Worm (Caenorhabditis elegans) whole organism, L2 larva: ENCODE results near the gene nep-12.
A peak's percentile ranks its signal among the peaks of the same experiment; 100 is the strongest.

Source experiments
- C34F6.9 ChIP-seq: fragments of 150-350 bp; optimal IDR thresholded peaks from 2 replicates; lab custom pipeline; 2014; ENCODE audit warnings: missing biosample characterization, missing genetic modification characterization
- F13H6.1 ChIP-seq: sonication (generic microtip); optimal IDR thresholded peaks from 2 replicates; lab custom pipeline; 2016; ENCODE audit warnings: missing genetic modification characterization, missing compliant biosample characterization
- R02D3.7 ChIP-seq: fragments of 150-350 bp; optimal IDR thresholded peaks from 2 replicates; lab custom pipeline; 2014; ENCODE audit warnings: missing biosample characterization, missing genetic modification characterization
- Y55F3AM.14 ChIP-seq: fragments of 200-800 bp; sonication (Bioruptor generic); optimal IDR thresholded peaks from 2 replicates; lab custom pipeline; 2018; ENCODE audit warnings: mild to moderate bottlenecking, missing genetic modification characterization, missing compliant biosample characterization
- alr-1 ChIP-seq: fragments of 150-350 bp; optimal IDR thresholded peaks from 2 replicates; lab custom pipeline; 2014; ENCODE audit warnings: missing biosample characterization, missing genetic modification characterization
- ama-1 ChIP-seq: fragments of 150-350 bp; optimal IDR thresholded peaks from 2 replicates; lab custom pipeline; 2018; ENCODE audit warnings: inconsistent platforms
- blmp-1 ChIP-seq: sonication (generic microtip); optimal IDR thresholded peaks from 2 replicates; lab custom pipeline; 2017; ENCODE audit warnings: missing genetic modification characterization, mild to moderate bottlenecking, missing compliant biosample characterization, antibody characterized with exemption, moderate library complexity; ENCODE audit not compliant: insufficient read depth
- ceh-16 ChIP-seq: fragments of 150-350 bp; optimal IDR thresholded peaks from 2 replicates; lab custom pipeline; 2014; ENCODE audit warnings: missing biosample characterization, missing genetic modification characterization
- crh-2 ChIP-seq: sonication (generic microtip); optimal IDR thresholded peaks from 2 replicates; lab custom pipeline; 2017; ENCODE audit warnings: missing biosample characterization, missing genetic modification characterization
- elt-3 ChIP-seq: sonication (generic microtip); optimal IDR thresholded peaks from 2 replicates; lab custom pipeline; 2017; ENCODE audit warnings: missing biosample characterization, missing genetic modification characterization
- fos-1 ChIP-seq: fragments of 150-350 bp; optimal IDR thresholded peaks from 2 replicates; lab custom pipeline; 2014; ENCODE audit warnings: missing biosample characterization, missing genetic modification characterization
- lin-11 ChIP-seq: fragments of 150-350 bp; sonication (generic microtip); optimal IDR thresholded peaks from 2 replicates; lab custom pipeline; 2014; ENCODE audit warnings: missing biosample characterization, missing genetic modification characterization, inconsistent platforms, mixed read lengths
- lin-13 ChIP-seq: fragments of 150-350 bp; optimal IDR thresholded peaks from 2 replicates; lab custom pipeline; 2014; ENCODE audit warnings: missing biosample characterization, missing genetic modification reagents, missing genetic modification characterization
- lin-39 ChIP-seq: fragments of 150-350 bp; optimal IDR thresholded peaks from 2 replicates; lab custom pipeline; 2014; ENCODE audit warnings: missing biosample characterization, missing genetic modification reagents, missing genetic modification characterization
- lsy-2 ChIP-seq, 2 experiments: fragments of 150-350 bp in 1 of 2; sonication (generic microtip) in 1 of 2; optimal IDR thresholded peaks; 2 replicates each; lab custom pipeline; 2014 to 2017; ENCODE audit warnings: missing biosample characterization in 2 of 2, missing genetic modification characterization in 2 of 2
- mab-5 ChIP-seq: fragments of 150-350 bp; optimal IDR thresholded peaks from 2 replicates; lab custom pipeline; 2014; ENCODE audit warnings: missing biosample characterization, missing genetic modification characterization
- mbf-1 ChIP-seq: sonication (generic microtip); optimal IDR thresholded peaks from 2 replicates; lab custom pipeline; 2017; ENCODE audit warnings: missing biosample characterization, missing genetic modification characterization
- mdl-1 ChIP-seq, 2 experiments: fragments of 150-350 bp in 1 of 2; sonication (generic microtip) in 1 of 2; optimal IDR thresholded peaks; 2 replicates each; lab custom pipeline; 2017; ENCODE audit warnings: missing biosample characterization in 2 of 2, missing genetic modification characterization in 2 of 2
- nhr-10 ChIP-seq: sonication (generic microtip); optimal IDR thresholded peaks from 2 replicates; lab custom pipeline; 2017; ENCODE audit warnings: missing biosample characterization, missing genetic modification characterization
- nhr-129 ChIP-seq: fragments of 150-350 bp; optimal IDR thresholded peaks from 2 replicates; lab custom pipeline; 2014; ENCODE audit warnings: missing biosample characterization, missing genetic modification characterization
- nhr-21 ChIP-seq: fragments of 150-350 bp; optimal IDR thresholded peaks from 2 replicates; lab custom pipeline; 2014; ENCODE audit warnings: missing biosample characterization, missing genetic modification characterization
- nhr-237 ChIP-seq: fragments of 150-350 bp; optimal IDR thresholded peaks from 2 replicates; lab custom pipeline; 2014; ENCODE audit warnings: missing biosample characterization, missing genetic modification characterization
- nhr-25 ChIP-seq: fragments of 150-350 bp; sonication (generic microtip); optimal IDR thresholded peaks from 3 replicates; lab custom pipeline; 2014; ENCODE audit warnings: missing biosample characterization, missing genetic modification characterization
- sem-4 ChIP-seq: fragments of 150-350 bp; optimal IDR thresholded peaks from 2 replicates; lab custom pipeline; 2014; ENCODE audit warnings: missing biosample characterization, missing genetic modification reagents, missing genetic modification characterization
- skn-1 ChIP-seq: sonication (generic microtip); optimal IDR thresholded peaks from 2 replicates; lab custom pipeline; 2017; ENCODE audit warnings: missing biosample characterization, missing genetic modification characterization
- sma-3 ChIP-seq: sonication (generic microtip); optimal IDR thresholded peaks from 2 replicates; lab custom pipeline; 2016; ENCODE audit warnings: missing genetic modification reagents, missing genetic modification characterization, missing compliant biosample characterization
- sma-9 ChIP-seq, 2 experiments: fragments of 150-350 bp in 1 of 2; sonication (generic microtip) in 1 of 2; optimal IDR thresholded peaks; 2 replicates each; lab custom pipeline; 2014 to 2016; ENCODE audit warnings: missing genetic modification characterization in 2 of 2, mild to moderate bottlenecking in 1 of 2, missing biosample characterization in 1 of 2, missing compliant biosample characterization in 1 of 2, missing genetic modification reagents in 1 of 2, moderate library complexity in 1 of 2
- snpc-4 ChIP-seq: fragments of 150-350 bp; optimal IDR thresholded peaks from 2 replicates; lab custom pipeline; 2014; ENCODE audit warnings: missing biosample characterization, missing genetic modification characterization
- unc-55 ChIP-seq: fragments of 150-350 bp; sonication (generic microtip); optimal IDR thresholded peaks from 3 replicates; lab custom pipeline; 2014; ENCODE audit warnings: missing biosample characterization, missing genetic modification reagents, missing genetic modification characterization
- ztf-1 ChIP-seq: fragments of 200-800 bp; sonication (Bioruptor generic); conservative IDR thresholded peaks from 2 replicates; pipeline ENCODE4 v1.3.6; 2022; ENCODE audit warnings: missing genetic modification characterization, missing compliant biosample characterization
- ztf-11 ChIP-seq: sonication (generic microtip); optimal IDR thresholded peaks from 2 replicates; lab custom pipeline; 2017; ENCODE audit warnings: missing biosample characterization, missing genetic modification characterization
- ztf-4 ChIP-seq: fragments of 150-350 bp; optimal IDR thresholded peaks from 2 replicates; lab custom pipeline; 2014; ENCODE audit warnings: missing biosample characterization, missing genetic modification characterization

nep-12 gene

ce11 chrII:4739984-4740462, 44.3 kb downstream of the nep-12 start, which contains the start of gene eas-1 (continued):
- no peak for TF ChIP-seq alr-1 (tag; lab: Kevin White, UChicago)
- TF ChIP-seq, all 48 proteins: peak for 21

DNA sequence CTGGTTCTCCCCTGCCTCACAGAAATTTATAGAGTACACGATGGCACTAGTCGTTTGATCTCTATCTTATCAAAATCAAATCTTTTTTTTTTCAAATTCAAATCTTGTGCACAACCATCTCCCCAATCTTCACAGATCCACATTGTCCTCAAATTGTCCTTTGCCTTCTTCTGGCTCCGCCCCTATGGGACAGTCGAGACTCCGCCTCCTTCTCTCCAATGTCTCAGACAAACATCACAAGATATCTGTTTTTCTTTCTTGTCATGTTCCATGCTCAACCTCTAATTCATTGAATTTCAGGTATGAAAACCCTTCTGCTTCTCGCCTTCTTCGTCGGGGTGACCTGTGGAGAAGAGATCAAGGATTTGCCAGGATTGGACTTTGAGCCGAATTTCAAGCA, 47.0 kb downstream of the nep-12 start, which contains the start of gene ctsa-1.1:
Gene ctsa-1.1 (plus strand): TSS at position 301 of the 400 bp plus-strand sequence.
- TF ChIP-seq lsy-2 (tag; optimal IDR thresholded peaks at IDR 0.05; lab: Kevin White, UChicago) (no peak), alr-1 (tag; lab: Kevin White, UChicago) (no peak), ztf-4 (tag; lab: Kevin White, UChicago) (no peak), ama-1 (lab: Kevin White, UChicago) (no peak), skn-1 (tag; lab: Kevin White, UChicago) (no peak), sem-4 (no peak), ztf-1 (GFP tag; lab: Robert Waterston, UW) (no peak), blmp-1 (tag; lab: Kevin White, UChicago) (no peak), ztf-11 (tag; lab: Kevin White, UChicago) (no peak), Y55F3AM.14 (no peak), lin-39 (tag; lab: Kevin White, UChicago) (no peak), nhr-21 (no peak), lin-11 (tag; lab: Kevin White, UChicago) (no peak), nhr-129 (tag; lab: Kevin White, UChicago) (no peak), mbf-1 (tag; lab: Kevin White, UChicago) (no peak), snpc-4 (tag; lab: Kevin White, UChicago) (no peak), crh-2 (no peak), mab-5 (tag; lab: Kevin White, UChicago) (no peak)

- TF ChIP-seq nhr-129 (tag; lab: Kevin White, UChicago) (no peak), mab-5 (tag; lab: Kevin White, UChicago) (peak; percentile 30), lsy-2 (tag; optimal IDR thresholded peaks at IDR 0.05; lab: Kevin White, UChicago) (peak in 1 of 2 experiments; percentile 33), lin-13 (GFP tag; lab: Kevin White, UChicago) (no peak), sma-9 (GFP tag; optimal IDR thresholded peaks at IDR 0.05; lab: Kevin White, UChicago) (peak; percentile 45), sma-9 (tag; optimal IDR thresholded peaks at IDR 0.05; lab: Kevin White, UChicago) (no peak), ceh-16 (tag; lab: Kevin White, UChicago) (no peak), F13H6.1 (tag; lab: Kevin White, UChicago) (peak; percentile 28), C34F6.9 (tag; lab: Kevin White, UChicago) (peak; percentile 26), unc-55 (no peak)
Observed at ce11 chrII:4736585-4736984, 47.8 kb downstream of the nep-12 start.

ce11 chrII:4734477-4734876, 49.9 kb downstream of the nep-12 start:
- TF ChIP-seq skn-1 (tag; lab: Kevin White, UChicago) (no peak), ama-1 (lab: Kevin White, UChicago) (no peak), lin-13 (GFP tag; lab: Kevin White, UChicago) (no peak), fos-1 (tag; lab: Kevin White, UChicago) (no peak), Y55F3AM.14 (no peak), F13H6.1 (tag; lab: Kevin White, UChicago) (no peak), nhr-21 (no peak), sma-3 (GFP tag; lab: Kevin White, UChicago) (no peak), blmp-1 (tag; lab: Kevin White, UChicago) (peak; percentile 93), nhr-25 (peak; percentile 10)

ce11 chrII:4733848-4734247, 50.5 kb downstream of the nep-12 start, which contains the start of gene F41C3.11:
Gene F41C3.11 (minus strand): TSS chrII:4733948.
- TF ChIP-seq nhr-21 (no peak), ztf-1 (GFP tag; lab: Robert Waterston, UW) (no peak), crh-2 (no peak), mdl-1 (tag; optimal IDR thresholded peaks at IDR 0.05; lab: Kevin White, UChicago) (no peak), lin-39 (tag; lab: Kevin White, UChicago) (no peak), lin-13 (GFP tag; lab: Kevin White, UChicago) (no peak), nhr-10 (no peak), lin-11 (tag; lab: Kevin White, UChicago) (no peak), nhr-25 (no peak), nhr-237 (tag; lab: Kevin White, UChicago) (no peak), lsy-2 (tag; optimal IDR thresholded peaks at IDR 0.05; lab: Kevin White, UChicago) (no peak), elt-3 (tag; lab: Kevin White, UChicago) (no peak), R02D3.7 (no peak), blmp-1 (tag; lab: Kevin White, UChicago) (no peak), F13H6.1 (tag; lab: Kevin White, UChicago) (no peak), C34F6.9 (tag; lab: Kevin White, UChicago) (no peak)
